3 worm cellular contexts compared by ENCODE assay signal in genomic region chrII:11345570-11346029, ce11.
TF ChIP-seq lines count a peak whose summit lies in the region.

Gene nduf-11 (minus strand): TSS chrII:11345620.

TF ChIP-seq in whole organism, L1 larva, 84 proteins besides CTCF, POLR2A, EP300 and RAD21 (continued from another document and continues in another):
- TF ChIP-seq pqm-1 (tag; optimal IDR thresholded peaks at IDR 0.05; lab: Kevin White, UChicago) (no peak), lin-39 (tag; optimal IDR thresholded peaks at IDR 0.05; lab: Kevin White, UChicago) (peak; percentile 88), lir-3 (tag; optimal IDR thresholded peaks at IDR 0.05; lab: Kevin White, UChicago; ENCODE audit: poor library complexity) (peak; percentile 74), C16A3.4 (tag; optimal IDR thresholded peaks at IDR 0.05; lab: Kevin White, UChicago) (peak; percentile 81), snpc-4 (tag; optimal IDR thresholded peaks at IDR 0.05; lab: Kevin White, UChicago) (peak; percentile 75), ceh-88 (GFP tag; IDR thresholded peaks at IDR 0.05; lab: Robert Waterston, UW) (peak; percentile 40; the same call in 1 of the 2 replicates), efl-1 (optimal IDR thresholded peaks at IDR 0.05; lab: Kevin White, UChicago) (peak; percentile 75 to 98), efl-1 (GFP tag; optimal IDR thresholded peaks at IDR 0.05 in 1 of 2; lab: Kevin White, UChicago) (peak; percentile 96 to 100), ama-1 (optimal IDR thresholded peaks at IDR 0.05; lab: Kevin White, UChicago) (peak; percentile 69), skn-1 (tag; optimal IDR thresholded peaks at IDR 0.05; lab: Kevin White, UChicago) (peak; percentile 91), nhr-20 (tag; optimal IDR thresholded peaks at IDR 0.05; lab: Kevin White, UChicago) (peak; percentile 87), tbx-2 (tag; optimal IDR thresholded peaks at IDR 0.05; lab: Kevin White, UChicago) (peak; percentile 91), rnt-1 (tag; optimal IDR thresholded peaks at IDR 0.05; lab: Kevin White, UChicago) (peak; percentile 92), mef-2 (tag; optimal IDR thresholded peaks at IDR 0.05; lab: Kevin White, UChicago) (no peak), vab-15 (tag; optimal IDR thresholded peaks at IDR 0.05; lab: Kevin White, UChicago) (no peak), ets-5 (GFP tag; IDR thresholded peaks at IDR 0.05; lab: Robert Waterston, UW) (no peak), hlh-4 (tag; optimal IDR thresholded peaks at IDR 0.05; lab: Kevin White, UChicago) (no peak), mab-9 (GFP tag; IDR thresholded peaks at IDR 0.05; lab: Robert Waterston, UW) (0 out of 2 replicates have a peak, but pooled peaks have one; percentile 21), lin-13 (GFP tag; optimal IDR thresholded peaks at IDR 0.05; lab: Kevin White, UChicago) (peak; percentile 75), jun-1 (tag; optimal IDR thresholded peaks at IDR 0.05; lab: Kevin White, UChicago) (peak; percentile 62), nhr-85 (tag; lab: Kevin White, UChicago) (peak; percentile 94), unc-62 (GFP tag; optimal IDR thresholded peaks at IDR 0.05; lab: Kevin White, UChicago) (no peak), sup-37 (GFP tag; optimal IDR thresholded peaks at IDR 0.05; lab: Kevin White, UChicago) (peak; percentile 70), ces-1 (GFP tag; optimal IDR thresholded peaks at IDR 0.05; lab: Kevin White, UChicago) (no peak), aha-1 (tag; optimal IDR thresholded peaks at IDR 0.05; lab: Kevin White, UChicago) (peak; percentile 59), ztf-11 (tag; optimal IDR thresholded peaks at IDR 0.05; lab: Kevin White, UChicago) (peak in 1 of 2 experiments; percentile 70), nhr-237 (tag; optimal IDR thresholded peaks at IDR 0.05; lab: Kevin White, UChicago) (peak; percentile 37), lin-14 (GFP tag; optimal IDR thresholded peaks at IDR 0.05; lab: Kevin White, UChicago) (peak; percentile 85), grh-1 (GFP tag; IDR thresholded peaks at IDR 0.05; lab: Robert Waterston, UW) (peak; percentile 90), lsy-2 (tag; optimal IDR thresholded peaks at IDR 0.05; lab: Kevin White, UChicago) (peak; percentile 92 to 93), fkh-8 (tag; optimal IDR thresholded peaks at IDR 0.05; lab: Kevin White, UChicago) (peak; percentile 71), sox-4 (tag; optimal IDR thresholded peaks at IDR 0.05; lab: Kevin White, UChicago) (peak; percentile 63), nhr-47 (tag; optimal IDR thresholded peaks at IDR 0.05; lab: Kevin White, UChicago) (peak; percentile 94), pax-3 (tag; optimal IDR thresholded peaks at IDR 0.05; lab: Kevin White, UChicago) (peak; percentile 69), unc-86 (tag; optimal IDR thresholded peaks at IDR 0.05; lab: Kevin White, UChicago) (peak; percentile 84), mep-1 (tag; optimal IDR thresholded peaks at IDR 0.05; lab: Kevin White, UChicago) (peak; percentile 93), nhr-12 (tag; optimal IDR thresholded peaks at IDR 0.05; lab: Kevin White, UChicago) (no peak), nhr-77 (tag; optimal IDR thresholded peaks at IDR 0.05; lab: Kevin White, UChicago) (peak; percentile 52), ceh-90 (tag; optimal IDR thresholded peaks at IDR 0.05; lab: Kevin White, UChicago) (peak; percentile 36), zip-4 (GFP tag; optimal IDR thresholded peaks at IDR 0.05; lab: Kevin White, UChicago) (peak; percentile 54), irx-1 (tag; optimal IDR thresholded peaks at IDR 0.05; lab: Kevin White, UChicago) (peak; percentile 85), alr-1 (tag; optimal IDR thresholded peaks at IDR 0.05; lab: Kevin White, UChicago; ENCODE audit: borderline replicate concordance) (no peak), dpl-1 (GFP tag; optimal IDR thresholded peaks at IDR 0.05; lab: Kevin White, UChicago) (peak; percentile 97 to 98 (median 97)), elt-2 (tag; optimal IDR thresholded peaks at IDR 0.05; lab: Kevin White, UChicago) (peak; percentile 74)

TF ChIP-seq in whole organism, L3 larva, 47 proteins besides CTCF, POLR2A, EP300 and RAD21 (continued from another document):
- TF ChIP-seq nhr-43 (tag; optimal IDR thresholded peaks at IDR 0.05; lab: Kevin White, UChicago; ENCODE audit: poor library complexity, severe bottlenecking): peak; percentile 84
- peak in 1 of 3 experiments; percentile 14 for TF ChIP-seq elt-3 (tag; optimal IDR thresholded peaks at IDR 0.05; lab: Kevin White, UChicago)
- TF ChIP-seq eor-1 (tag; optimal IDR thresholded peaks at IDR 0.05; lab: Kevin White, UChicago): no peak
- TF ChIP-seq pha-4 (tag; optimal IDR thresholded peaks at IDR 0.05; lab: Kevin White, UChicago): peak; percentile 93
- no peak for TF ChIP-seq nhr-237 (tag; optimal IDR thresholded peaks at IDR 0.05; lab: Kevin White, UChicago)
- no peak for TF ChIP-seq egl-27 (tag; optimal IDR thresholded peaks at IDR 0.05; lab: Kevin White, UChicago)
- peak; percentile 36 for TF ChIP-seq egl-5 (tag; optimal IDR thresholded peaks at IDR 0.05; lab: Kevin White, UChicago)
- no peak for TF ChIP-seq unc-39 (tag; optimal IDR thresholded peaks at IDR 0.05; lab: Kevin White, UChicago)
- no peak for TF ChIP-seq ceh-16 (tag; optimal IDR thresholded peaks at IDR 0.05; lab: Kevin White, UChicago)
- TF ChIP-seq hmg-11 (tag; optimal IDR thresholded peaks at IDR 0.05; lab: Kevin White, UChicago): peak; percentile 70
- no peak for TF ChIP-seq nhr-76 (tag; optimal IDR thresholded peaks at IDR 0.05; lab: Kevin White, UChicago)
- TF ChIP-seq nhr-11 (tag; optimal IDR thresholded peaks at IDR 0.05; lab: Kevin White, UChicago): no peak
- peak; percentile 84 for TF ChIP-seq skn-1 (tag; optimal IDR thresholded peaks at IDR 0.05; lab: Kevin White, UChicago)
- TF ChIP-seq zag-1 (tag; optimal IDR thresholded peaks at IDR 0.05; lab: Kevin White, UChicago): peak; percentile 17
- no peak for TF ChIP-seq nhr-28 (tag; optimal IDR thresholded peaks at IDR 0.05; lab: Kevin White, UChicago)
- TF ChIP-seq snpc-4 (tag; optimal IDR thresholded peaks at IDR 0.05; lab: Kevin White, UChicago): peak; percentile 86
- TF ChIP-seq daf-12 (tag; optimal IDR thresholded peaks at IDR 0.05; lab: Kevin White, UChicago): no peak
- TF ChIP-seq nhr-25 (tag; optimal IDR thresholded peaks at IDR 0.05; lab: Kevin White, UChicago): peak; percentile 74
- TF ChIP-seq ZK546.5 (tag; optimal IDR thresholded peaks at IDR 0.05; lab: Kevin White, UChicago): no peak
- TF ChIP-seq lin-15B (tag; optimal IDR thresholded peaks at IDR 0.05; lab: Kevin White, UChicago): peak; percentile 89
- peak; percentile 71 for TF ChIP-seq lsy-12 (tag; optimal IDR thresholded peaks at IDR 0.05; lab: Kevin White, UChicago)
- no peak for TF ChIP-seq ztf-11 (tag; optimal IDR thresholded peaks at IDR 0.05; lab: Kevin White, UChicago)
- TF ChIP-seq fkh-10 (GFP tag; optimal IDR thresholded peaks at IDR 0.05; lab: Kevin White, UChicago): peak; percentile 26
- no peak for TF ChIP-seq mml-1 (tag; optimal IDR thresholded peaks at IDR 0.05; lab: Kevin White, UChicago)
- no peak for TF ChIP-seq elt-1 (tag; optimal IDR thresholded peaks at IDR 0.05; lab: Kevin White, UChicago)
- peak; percentile 89 for TF ChIP-seq nfya-1 (tag; optimal IDR thresholded peaks at IDR 0.05; lab: Kevin White, UChicago; ENCODE audit: insufficient read depth)
- TF ChIP-seq mdl-1 (tag; optimal IDR thresholded peaks at IDR 0.05; lab: Kevin White, UChicago): no peak
- no peak for TF ChIP-seq aly-2 (tag; optimal IDR thresholded peaks at IDR 0.05; lab: Kevin White, UChicago)

TF ChIP-seq in whole organism, young adult, 124 proteins besides CTCF, POLR2A, EP300 and RAD21 (continued from another document and continues in another):
- TF ChIP-seq cebp-1 (GFP tag; IDR thresholded peaks at IDR 0.05; lab: Robert Waterston, UW) (no peak), cebp-1 (tag; optimal IDR thresholded peaks at IDR 0.05; lab: Kevin White, UChicago) (peak; percentile 73), let-607 (tag; optimal IDR thresholded peaks at IDR 0.05; lab: Kevin White, UChicago) (peak in 1 of 2 experiments; percentile 28), F57C9.4 (tag; optimal IDR thresholded peaks at IDR 0.05; lab: Kevin White, UChicago) (no peak), repo-1 (tag; optimal IDR thresholded peaks at IDR 0.05; lab: Kevin White, UChicago) (peak; percentile 60), ceh-91 (GFP tag; IDR thresholded peaks at IDR 0.05; lab: Robert Waterston, UW) (peak; percentile 52; the same call in 1 of the 2 replicates), atf-7 (tag; optimal IDR thresholded peaks at IDR 0.05; lab: Kevin White, UChicago) (no peak), Y67H2A.10 (GFP tag; conservative IDR thresholded peaks at IDR 0.05; lab: Robert Waterston, UW) (no peak), hsf-1 (GFP tag; IDR thresholded peaks at IDR 0.05; lab: Robert Waterston, UW) (peak; percentile 57; the same call in 1 of the 2 replicates), snpc-1.1 (tag; optimal IDR thresholded peaks at IDR 0.05; lab: Kevin White, UChicago; ENCODE audit: insufficient read depth) (no peak), F39B2.1 (GFP tag; IDR thresholded peaks at IDR 0.05; lab: Robert Waterston, UW) (no peak), snpc-4 (GFP tag; optimal IDR thresholded peaks at IDR 0.05; lab: Kevin White, UChicago) (no peak), snpc-4 (tag; optimal IDR thresholded peaks at IDR 0.05; lab: Kevin White, UChicago) (peak; percentile 32 to 70 (median 51)), tbx-9 (tag; optimal IDR thresholded peaks at IDR 0.05; lab: Kevin White, UChicago; ENCODE audit: borderline replicate concordance) (no peak), B0336.3 (GFP tag; IDR thresholded peaks at IDR 0.05; lab: Robert Waterston, UW) (peak; percentile 85), fkh-3 (tag; optimal IDR thresholded peaks at IDR 0.05; lab: Kevin White, UChicago) (no peak), mcd-1 (GFP tag; IDR thresholded peaks at IDR 0.05; lab: Robert Waterston, UW) (peak; percentile 90), lsl-1 (GFP tag; optimal IDR thresholded peaks at IDR 0.05; lab: Kevin White, UChicago) (peak; percentile 72), efl-1 (GFP tag; optimal IDR thresholded peaks at IDR 0.05; lab: Kevin White, UChicago) (peak; percentile 84), madf-6 (GFP tag; IDR thresholded peaks at IDR 0.05; lab: Robert Waterston, UW) (peak; percentile 80), C06A6.2 (GFP tag; conservative IDR thresholded peaks at IDR 0.05; lab: Robert Waterston, UW) (peak; percentile 60; the same call in 1 of the 2 replicates), somi-1 (GFP tag; optimal IDR thresholded peaks at IDR 0.05; lab: Kevin White, UChicago) (no peak), lsy-27 (tag; optimal IDR thresholded peaks at IDR 0.05; lab: Kevin White, UChicago; ENCODE audit: borderline replicate concordance, insufficient read depth) (no peak), nhr-80 (tag; optimal IDR thresholded peaks at IDR 0.05; lab: Kevin White, UChicago) (peak; percentile 32), rcor-1 (GFP tag; IDR thresholded peaks at IDR 0.05; lab: Robert Waterston, UW) (peak; percentile 51), snpc-1.3 (tag; optimal IDR thresholded peaks at IDR 0.05; lab: Kevin White, UChicago; ENCODE audit: insufficient read depth) (no peak), lin-26 (GFP tag; IDR thresholded peaks at IDR 0.05; lab: Robert Waterston, UW) (0 out of 2 replicates have a peak, but pooled peaks have one; percentile 10), ZK185.1 (tag; optimal IDR thresholded peaks at IDR 0.05; lab: Kevin White, UChicago; ENCODE audit: poor library complexity, severe bottlenecking) (peak; percentile 75), hmg-1.2 (GFP tag; IDR thresholded peaks at IDR 0.05; lab: Robert Waterston, UW) (peak; percentile 53), ztf-18 (tag; optimal IDR thresholded peaks at IDR 0.05; lab: Kevin White, UChicago) (peak; percentile 98), let-526 (GFP tag; IDR thresholded peaks at IDR 0.05; lab: Robert Waterston, UW) (no peak), B0019.2 (GFP tag; conservative IDR thresholded peaks at IDR 0.05; lab: Robert Waterston, UW) (no peak), ama-1 (optimal IDR thresholded peaks at IDR 0.05; lab: Kevin White, UChicago) (peak; percentile 81), ama-1 (GFP tag; optimal IDR thresholded peaks at IDR 0.05; lab: Kevin White, UChicago) (peak in 1 of 2 experiments; percentile 19), F49E8.2 (tag; optimal IDR thresholded peaks at IDR 0.05; lab: Kevin White, UChicago; ENCODE audit: insufficient read depth) (no peak), rec-8 (tag; optimal IDR thresholded peaks at IDR 0.05; lab: Kevin White, UChicago) (no peak), rpc-1 (optimal IDR thresholded peaks at IDR 0.05; lab: Kevin White, UChicago) (no peak), rpc-1 (tag; optimal IDR thresholded peaks at IDR 0.05; lab: Kevin White, UChicago) (no peak), ceh-100 (GFP tag; IDR thresholded peaks at IDR 0.05; lab: Robert Waterston, UW) (peak; percentile 43; the same call in 1 of the 2 replicates), lin-35 (GFP tag; optimal IDR thresholded peaks at IDR 0.05; lab: Kevin White, UChicago) (peak in 2 of 3 experiments; percentile 82 to 91), Y56A3A.18 (GFP tag; IDR thresholded peaks at IDR 0.05; lab: Robert Waterston, UW) (0 out of 2 replicates have a peak, but pooled peaks have one; percentile 57), ceh-79 (tag; optimal IDR thresholded peaks at IDR 0.05; lab: Kevin White, UChicago) (no peak), F57A8.1 (GFP tag; optimal IDR thresholded peaks at IDR 0.05; lab: Kevin White, UChicago) (no peak), gei-17 (GFP tag; optimal IDR thresholded peaks at IDR 0.05; lab: Kevin White, UChicago) (no peak), ekl-4 (GFP tag; IDR thresholded peaks at IDR 0.05; lab: Robert Waterston, UW) (no peak), ztf-3 (GFP tag; optimal IDR thresholded peaks at IDR 0.05; lab: Kevin White, UChicago) (no peak), bed-1 (GFP tag; IDR thresholded peaks at IDR 0.05; lab: Robert Waterston, UW) (no peak), dpff-1 (tag; optimal IDR thresholded peaks at IDR 0.05; lab: Kevin White, UChicago) (no peak), lir-1 (GFP tag; conservative IDR thresholded peaks at IDR 0.05; lab: Robert Waterston, UW) (0 out of 2 replicates have a peak, but pooled peaks have one; percentile 46), zfh-2 (GFP tag; conservative IDR thresholded peaks at IDR 0.05; lab: Robert Waterston, UW) (no peak), aptf-2 (GFP tag; conservative IDR thresholded peaks at IDR 0.05; lab: Robert Waterston, UW) (no peak), sptf-2 (GFP tag; optimal IDR thresholded peaks at IDR 0.05; lab: Kevin White, UChicago) (no peak), attf-3 (GFP tag; conservative IDR thresholded peaks at IDR 0.05; lab: Robert Waterston, UW) (0 out of 2 replicates have a peak, but pooled peaks have one; percentile 43), egrh-3 (GFP tag; IDR thresholded peaks at IDR 0.05; lab: Robert Waterston, UW) (no peak), lag-1 (GFP tag; IDR thresholded peaks at IDR 0.05; lab: Robert Waterston, UW) (no peak), attf-6 (GFP tag; IDR thresholded peaks at IDR 0.05; lab: Robert Waterston, UW) (0 out of 2 replicates have a peak, but pooled peaks have one; percentile 44), F33H1.4 (GFP tag; IDR thresholded peaks at IDR 0.05; lab: Robert Waterston, UW) (peak; percentile 71), F10E7.11 (tag; optimal IDR thresholded peaks at IDR 0.05; lab: Kevin White, UChicago) (no peak), B0261.1 (tag; optimal IDR thresholded peaks at IDR 0.05; lab: Kevin White, UChicago) (no peak), attf-5 (GFP tag; optimal IDR thresholded peaks at IDR 0.05; lab: Kevin White, UChicago) (peak; percentile 81), nfya-2 (GFP tag; IDR thresholded peaks at IDR 0.05; lab: Robert Waterston, UW) (no peak), mxl-1 (tag; optimal IDR thresholded peaks at IDR 0.05; lab: Kevin White, UChicago) (no peak), die-1 (tag; optimal IDR thresholded peaks at IDR 0.05; lab: Kevin White, UChicago) (no peak), aptf-3 (GFP tag; IDR thresholded peaks at IDR 0.05; lab: Robert Waterston, UW) (no peak), lin-40 (tag; optimal IDR thresholded peaks at IDR 0.05; lab: Kevin White, UChicago) (peak; percentile 75), nfya-1 (tag; optimal IDR thresholded peaks at IDR 0.05; lab: Kevin White, UChicago; ENCODE audit: borderline replicate concordance, insufficient read depth) (no peak), hmg-20 (GFP tag; IDR thresholded peaks at IDR 0.05; lab: Robert Waterston, UW) (0 out of 2 replicates have a peak, but pooled peaks have one; percentile 31)
